Worm (Caenorhabditis elegans): Measurements from ENCODE around the gene hpo-10.
A peak's percentile ranks its signal among the peaks of the same experiment; 100 is the strongest.

hpo-10 gene

ce11 chrIII:5859008-5859407 is 20.3 kb upstream of the hpo-10 start, which contains the start of gene dpf-4:
Gene dpf-4 (plus strand): TSS chrIII:5859308.
- TF ChIP-seq elt-1 (tag; optimal IDR thresholded peaks at IDR 0.05) (no peak), nhr-77 (tag; optimal IDR thresholded peaks at IDR 0.05) (no peak), ztf-4 (tag; optimal IDR thresholded peaks at IDR 0.05) (peak; percentile 10), nhr-67 (tag; optimal IDR thresholded peaks at IDR 0.05) (no peak)

ce11 chrIII:5863774-5864173 is 15.5 kb upstream of the hpo-10 start, which contains the start of gene dnpp-1:
Gene dnpp-1 (minus strand): TSS chrIII:5863803.
- TF ChIP-seq elt-2 (tag; optimal IDR thresholded peaks at IDR 0.05) (peak; percentile 97), pqm-1 (tag; optimal IDR thresholded peaks at IDR 0.05) (peak; percentile 61), ZK546.5 (tag; optimal IDR thresholded peaks at IDR 0.05) (no peak), nhr-23 (tag; optimal IDR thresholded peaks at IDR 0.05) (no peak)

- TF ChIP-seq mml-1 (tag; optimal IDR thresholded peaks at IDR 0.05) (no peak), pha-4 (tag; optimal IDR thresholded peaks at IDR 0.05) (peak; percentile 5), nhr-25 (tag; optimal IDR thresholded peaks at IDR 0.05) (no peak), fkh-2 (tag; optimal IDR thresholded peaks at IDR 0.05) (no peak)
Measured at ce11 chrIII:5864270-5864669, 15.0 kb upstream of the hpo-10 start, which contains the start of gene rabn-5. Gene rabn-5 (plus strand): TSS chrIII:5864553.

ce11 chrIII:5868401-5868800 is 10.9 kb upstream of the hpo-10 start, which contains the start of gene eng-1:
Gene eng-1 (minus strand): TSS chrIII:5868501.
- no peak for TF ChIP-seq pha-4 (tag; optimal IDR thresholded peaks at IDR 0.05)
- no peak for TF ChIP-seq fos-1 (tag; optimal IDR thresholded peaks at IDR 0.05)
- TF ChIP-seq fkh-10 (GFP tag; optimal IDR thresholded peaks at IDR 0.05) = no peak
- TF ChIP-seq nhr-237 (tag; optimal IDR thresholded peaks at IDR 0.05) = no peak
- no peak for TF ChIP-seq hmg-11 (tag; optimal IDR thresholded peaks at IDR 0.05)
- TF ChIP-seq aly-2 (tag; optimal IDR thresholded peaks at IDR 0.05) = no peak
- TF ChIP-seq pqm-1 (tag; optimal IDR thresholded peaks at IDR 0.05) = no peak
- no peak for TF ChIP-seq unc-39 (tag; optimal IDR thresholded peaks at IDR 0.05)
- no peak for TF ChIP-seq zag-1 (tag; optimal IDR thresholded peaks at IDR 0.05)
- TF ChIP-seq nhr-11 (tag; optimal IDR thresholded peaks at IDR 0.05) = no peak
- no peak for TF ChIP-seq nhr-43 (tag; optimal IDR thresholded peaks at IDR 0.05; ENCODE audit: poor library complexity, severe bottlenecking)
- TF ChIP-seq egl-27 (tag; optimal IDR thresholded peaks at IDR 0.05) = no peak
- TF ChIP-seq mml-1 (tag; optimal IDR thresholded peaks at IDR 0.05) = no peak
- no peak for TF ChIP-seq ceh-9 (tag; optimal IDR thresholded peaks at IDR 0.05)
- no peak for TF ChIP-seq jun-1 (tag; optimal IDR thresholded peaks at IDR 0.05)
- TF ChIP-seq ama-1 (optimal IDR thresholded peaks at IDR 0.05) = no peak
- no peak for TF ChIP-seq elt-1 (tag; optimal IDR thresholded peaks at IDR 0.05)

- TF ChIP-seq fkh-10 (GFP tag; optimal IDR thresholded peaks at IDR 0.05) = no peak
- peak; percentile 13 for TF ChIP-seq pha-4 (tag; optimal IDR thresholded peaks at IDR 0.05)
Measured at ce11 chrIII:5869429-5869828, 9.9 kb upstream of the hpo-10 start, which contains the start of gene F01F1.15. Gene F01F1.15 (minus strand): TSS chrIII:5869529.

ce11 chrIII:5871760-5872159 is 7.5 kb upstream of the hpo-10 start, which contains the start of the genes F01F1.11 and F01F1.3:
Gene F01F1.11 (minus strand): TSS chrIII:5871877.
Gene F01F1.3 (plus strand): TSS chrIII:5871938.
- TF ChIP-seq pqm-1 (tag; optimal IDR thresholded peaks at IDR 0.05) (peak; percentile 28), lin-15B (tag; optimal IDR thresholded peaks at IDR 0.05) (peak; percentile 69), daf-12 (tag; optimal IDR thresholded peaks at IDR 0.05) (no peak), sea-2 (GFP tag; optimal IDR thresholded peaks at IDR 0.05) (no peak), unc-62 (GFP tag; optimal IDR thresholded peaks at IDR 0.05) (no peak), nhr-25 (tag; optimal IDR thresholded peaks at IDR 0.05) (peak; percentile 62), ceh-28 (tag; optimal IDR thresholded peaks at IDR 0.05) (peak; percentile 22), pha-4 (tag; optimal IDR thresholded peaks at IDR 0.05) (peak; percentile 91), hmg-11 (tag; optimal IDR thresholded peaks at IDR 0.05) (peak; percentile 3), ztf-4 (tag; optimal IDR thresholded peaks at IDR 0.05) (no peak), nhr-77 (tag; optimal IDR thresholded peaks at IDR 0.05) (no peak), unc-39 (tag; optimal IDR thresholded peaks at IDR 0.05) (no peak), lin-39 (tag; optimal IDR thresholded peaks at IDR 0.05) (peak; percentile 26), nhr-76 (tag; optimal IDR thresholded peaks at IDR 0.05) (no peak), R02D3.7 (tag; optimal IDR thresholded peaks at IDR 0.05) (peak; percentile 67), egl-27 (tag; optimal IDR thresholded peaks at IDR 0.05) (no peak), ZK546.5 (tag; optimal IDR thresholded peaks at IDR 0.05) (no peak), fkh-10 (GFP tag; optimal IDR thresholded peaks at IDR 0.05) (no peak), ceh-9 (tag; optimal IDR thresholded peaks at IDR 0.05) (no peak), elt-1 (tag; optimal IDR thresholded peaks at IDR 0.05) (no peak), egl-5 (tag; optimal IDR thresholded peaks at IDR 0.05) (no peak), ztf-11 (tag; optimal IDR thresholded peaks at IDR 0.05) (no peak), nhr-12 (tag; optimal IDR thresholded peaks at IDR 0.05) (no peak), nhr-23 (tag; optimal IDR thresholded peaks at IDR 0.05) (peak; percentile 84), elt-3 (tag; optimal IDR thresholded peaks at IDR 0.05) (no peak), mml-1 (tag; optimal IDR thresholded peaks at IDR 0.05) (no peak), ceh-16 (tag; optimal IDR thresholded peaks at IDR 0.05) (no peak), nhr-43 (tag; optimal IDR thresholded peaks at IDR 0.05; ENCODE audit: poor library complexity, severe bottlenecking) (peak; percentile 85), lsy-12 (tag; optimal IDR thresholded peaks at IDR 0.05) (peak; percentile 73), tbx-2 (tag; optimal IDR thresholded peaks at IDR 0.05) (no peak), ama-1 (optimal IDR thresholded peaks at IDR 0.05) (no peak), snpc-4 (tag; optimal IDR thresholded peaks at IDR 0.05) (peak; percentile 32), zag-1 (tag; optimal IDR thresholded peaks at IDR 0.05) (no peak), elt-2 (tag; optimal IDR thresholded peaks at IDR 0.05) (peak; percentile 13)

Data from whole organism, L3 larva.